Fruit fly (Drosophila melanogaster) whole organism, wandering third instar larva: ENCODE results near the gene Rpp14a.

ENCODE experiments used
- CG32264 ChIP-seq: fragments of 200-800 bp; sonication (Bioruptor generic); optimal IDR thresholded peaks from 2 replicates; lab custom pipeline; 2016; ENCODE audit warnings: missing biosample characterization, missing genetic modification characterization
- HLH106 ChIP-seq: fragments of 200-800 bp; optimal IDR thresholded peaks from 3 replicates; lab custom pipeline; 2019; ENCODE audit warnings: missing biosample characterization, mild to moderate bottlenecking, missing genetic modification characterization, moderate library complexity
- Hr78 ChIP-seq: fragments of >200 bp; optimal IDR thresholded peaks from 2 replicates; lab custom pipeline; 2017; ENCODE audit warnings: missing biosample characterization, missing genetic modification characterization
- Hr83 ChIP-seq: fragments of 200-300 bp; sonication (Bioruptor generic); optimal IDR thresholded peaks from 2 replicates; lab custom pipeline; 2016; ENCODE audit warnings: missing biosample characterization, mild to moderate bottlenecking, missing genetic modification characterization, moderate library complexity; ENCODE audit not compliant: poor library complexity, severe bottlenecking
- Jra ChIP-seq: sonication (Bioruptor generic); optimal IDR thresholded peaks from 2 replicates; lab custom pipeline; 2016; ENCODE audit warnings: missing biosample characterization, missing genetic modification characterization
- N ChIP-seq: fragments of >200 bp; optimal IDR thresholded peaks from 2 replicates; lab custom pipeline; 2018; ENCODE audit warnings: missing biosample characterization, missing external identifiers, missing genetic modification characterization
- OdsH ChIP-seq: fragments of 200-800 bp; sonication (Bioruptor generic); optimal IDR thresholded peaks from 2 replicates; lab custom pipeline; 2016; ENCODE audit warnings: missing biosample characterization, mild to moderate bottlenecking, missing genetic modification characterization
- Vsx2 ChIP-seq: fragments of 200-300, 225-300 bp; sonication (Bioruptor generic); optimal IDR thresholded peaks from 2 replicates; lab custom pipeline; 2018; ENCODE audit warnings: missing biosample characterization, missing genetic modification characterization; ENCODE audit not compliant: partially characterized antibody
- dsf ChIP-seq: sonication (Bioruptor generic); optimal IDR thresholded peaks from 2 replicates; lab custom pipeline; 2016; ENCODE audit warnings: missing biosample characterization, missing genetic modification characterization, borderline replicate concordance
- fru ChIP-seq: fragments of 200-800 bp; sonication (Bioruptor generic); optimal IDR thresholded peaks from 3 replicates; lab custom pipeline; 2016; ENCODE audit warnings: missing biosample characterization, mild to moderate bottlenecking, missing genetic modification characterization
- h ChIP-seq: fragments of 200-800 bp; sonication (Bioruptor generic); optimal IDR thresholded peaks from 3 replicates; lab custom pipeline; 2016; ENCODE audit warnings: missing biosample characterization, mild to moderate bottlenecking, missing genetic modification characterization
- lola ChIP-seq: fragments of >200 bp; optimal IDR thresholded peaks from 2 replicates; lab custom pipeline; 2017; ENCODE audit warnings: missing biosample characterization, missing genetic modification characterization
- pan ChIP-seq: fragments of >200 bp; optimal IDR thresholded peaks from 2 replicates; lab custom pipeline; 2017
- sage ChIP-seq: fragments of 200-800 bp; sonication (Bioruptor generic); optimal IDR thresholded peaks from 2 replicates; lab custom pipeline; 2016; ENCODE audit warnings: missing biosample characterization, mild to moderate bottlenecking, missing genetic modification characterization

- no peak for TF ChIP-seq Hr78 (GFP tag; lab: Kevin White, UChicago)
- no peak for TF ChIP-seq h (GFP tag; lab: Kevin White, UChicago)
- no peak for TF ChIP-seq dsf (GFP tag; lab: Kevin White, UChicago)
- no peak for TF ChIP-seq lola
- TF ChIP-seq HLH106 (tag; lab: Kevin White, UChicago): no peak
- no peak for TF ChIP-seq Vsx2
- no peak for TF ChIP-seq sage (GFP tag; lab: Kevin White, UChicago)
- no peak for TF ChIP-seq pan (lab: Kevin White, UChicago)
- no peak for TF ChIP-seq fru (GFP tag; lab: Kevin White, UChicago)
- no peak for TF ChIP-seq Hr83 (GFP tag; lab: Kevin White, UChicago)
- no peak for TF ChIP-seq OdsH (GFP tag; lab: Kevin White, UChicago)
- no peak for TF ChIP-seq N (GFP tag; lab: Kevin White, UChicago)
- TF ChIP-seq CG32264 (GFP tag; lab: Kevin White, UChicago): no peak
- no peak for TF ChIP-seq Jra (GFP tag; lab: Kevin White, UChicago)
These were observed 49.9 kb downstream of the Rpp14a start for dm6 chr3R:30106562-30106961.
